Worm (Caenorhabditis elegans): Measurements from ENCODE around the gene best-16.

- no peak for TF ChIP-seq snpc-4 (tag; optimal IDR thresholded peaks at IDR 0.05)
- TF ChIP-seq pha-4 (GFP tag; IDR thresholded peaks at IDR 0.05) = no peak
- TF ChIP-seq pha-4 (tag; optimal IDR thresholded peaks at IDR 0.05) = no peak
- no peak for TF ChIP-seq Y5F2A.4 (GFP tag; optimal IDR thresholded peaks at IDR 0.05)
- no peak for TF ChIP-seq mdt-29 (GFP tag; IDR thresholded peaks at IDR 0.05)
- TF ChIP-seq nhr-237 (tag; optimal IDR thresholded peaks at IDR 0.05) = no peak
Measured at ce11 chrIV:7176887-7177286, 18.7 kb downstream of the best-16 start, which contains the start of gene str-44.

Data from whole organism, L4 larva.